Worm (Caenorhabditis elegans): ENCODE measurements around the gene fbxa-141.

ce11 chrX:14478743-14479428 is 33.8 kb downstream of the fbxa-141 start, which contains the start of gene M163.11:
- no peak for TF ChIP-seq lin-11 (tag; optimal IDR thresholded peaks at IDR 0.05)
- no peak for TF ChIP-seq pag-3 (tag; optimal IDR thresholded peaks at IDR 0.05; ENCODE audit: borderline replicate concordance)
- TF ChIP-seq unc-55 (GFP tag; optimal IDR thresholded peaks at IDR 0.05): no peak
- no peak for TF ChIP-seq fkh-10 (GFP tag; optimal IDR thresholded peaks at IDR 0.05)
- TF ChIP-seq npax-4 (tag; optimal IDR thresholded peaks at IDR 0.05): no peak
- no peak for TF ChIP-seq C08G9.2 (tag; optimal IDR thresholded peaks at IDR 0.05)
- TF ChIP-seq che-1 (tag; optimal IDR thresholded peaks at IDR 0.05): no peak
- TF ChIP-seq elt-2 (tag; optimal IDR thresholded peaks at IDR 0.05): no peak
- no peak for TF ChIP-seq ceh-34 (tag; optimal IDR thresholded peaks at IDR 0.05)
